Worm (Caenorhabditis elegans) whole organism, L4 larva: Measurements from ENCODE around the gene ZK809.9.

Experiments
- F26F4.8 ChIP-seq: fragments of 200-800 bp; sonication (Bioruptor generic); conservative IDR thresholded peaks from 2 replicates; pipeline ENCODE4 v1.3.6; 2022; ENCODE audit warnings: missing genetic modification characterization, missing compliant biosample characterization
- F44E2.7 ChIP-seq: fragments of 200-800 bp; sonication (Bioruptor generic); IDR thresholded peaks from 2 replicates; pipeline ENCODE4 v2.1.2; 2022; ENCODE audit warnings: missing genetic modification characterization, missing compliant biosample characterization
- R02D3.7 ChIP-seq: fragments of 150-350 bp; sonication (generic microtip); optimal IDR thresholded peaks from 3 replicates; lab custom pipeline; 2014; ENCODE audit warnings: missing biosample characterization, missing genetic modification characterization
- T20F7.1 ChIP-seq: fragments of 200-800 bp; sonication (Bioruptor generic); optimal IDR thresholded peaks from 2 replicates; lab custom pipeline; 2018; ENCODE audit warnings: mild to moderate bottlenecking, missing genetic modification characterization, missing compliant biosample characterization
- T26A8.4 ChIP-seq: fragments of 200-800 bp; sonication (Bioruptor generic); IDR thresholded peaks from 2 replicates; pipeline ENCODE4 v1.3.6; 2022; ENCODE audit warnings: missing genetic modification characterization, missing compliant biosample characterization
- Y105C5A.15 ChIP-seq: fragments of 200-800 bp; sonication (Bioruptor generic); IDR thresholded peaks from 2 replicates; pipeline ENCODE4 v1.3.6; 2022; ENCODE audit warnings: missing genetic modification characterization, missing compliant biosample characterization
- ZK337.2 ChIP-seq: fragments of 200-800 bp; sonication (Bioruptor generic); IDR thresholded peaks from 2 replicates; pipeline ENCODE4 v1.3.6; 2022; ENCODE audit warnings: missing genetic modification reagents, missing genetic modification characterization, missing compliant biosample characterization
- aha-1 ChIP-seq: fragments of 150-350 bp; peaks from one replicate; lab custom pipeline; 2014; ENCODE audit warnings: missing biosample characterization, missing genetic modification characterization
- ceh-20 ChIP-seq: fragments of 200-800 bp; sonication (Bioruptor generic); IDR thresholded peaks from 2 replicates; pipeline ENCODE4 v1.3.6; 2022; ENCODE audit warnings: missing genetic modification reagents, missing genetic modification characterization, missing compliant biosample characterization
- ces-1 ChIP-seq: fragments of 150-350 bp; sonication (generic microtip); optimal IDR thresholded peaks from 4 replicates; lab custom pipeline; 2014; ENCODE audit warnings: missing biosample characterization, missing genetic modification reagents, missing genetic modification characterization
- cey-2 ChIP-seq: sonication (generic microtip); optimal IDR thresholded peaks from 3 replicates; lab custom pipeline; 2017; ENCODE audit warnings: missing genetic modification characterization, mild to moderate bottlenecking, missing compliant biosample characterization, antibody characterized with exemption, borderline replicate concordance; ENCODE audit not compliant: insufficient read depth
- ctbp-1 ChIP-seq: fragments of 200-800 bp; sonication (Bioruptor generic); IDR thresholded peaks from 2 replicates; pipeline ENCODE4 v1.3.6; 2022; ENCODE audit warnings: missing genetic modification reagents, missing genetic modification characterization, missing compliant biosample characterization
- daf-16 ChIP-seq, 3 experiments: sonication (generic microtip); optimal IDR thresholded peaks; 2 replicates each; lab custom pipeline; 2016 to 2017; ENCODE audit warnings: missing genetic modification characterization in 3 of 3, missing genetic modification reagents in 3 of 3, mild to moderate bottlenecking in 2 of 3, missing compliant biosample characterization in 2 of 3, missing biosample characterization in 1 of 3, moderate library complexity in 1 of 3
- dpl-1 ChIP-seq: fragments of 150-350 bp; optimal IDR thresholded peaks from 2 replicates; lab custom pipeline; 2014; ENCODE audit warnings: missing biosample characterization, missing genetic modification reagents, missing genetic modification characterization
- egl-43 ChIP-seq: fragments of 200-800 bp; sonication (Bioruptor generic); IDR thresholded peaks from 2 replicates; pipeline ENCODE4 v1.3.6; 2022; ENCODE audit warnings: missing genetic modification reagents, missing genetic modification characterization, missing compliant biosample characterization
- fkh-10 ChIP-seq: fragments of 150-350 bp; optimal IDR thresholded peaks from 2 replicates; lab custom pipeline; 2014; ENCODE audit warnings: missing biosample characterization, missing genetic modification reagents, missing genetic modification characterization
- fos-1 ChIP-seq: fragments of 150-350 bp; optimal IDR thresholded peaks from 2 replicates; lab custom pipeline; 2014; ENCODE audit warnings: missing biosample characterization, missing genetic modification characterization
- lin-1 ChIP-seq: fragments of 200-800 bp; sonication (Bioruptor generic); IDR thresholded peaks from 2 replicates; pipeline ENCODE4 v1.3.6; 2022; ENCODE audit warnings: missing genetic modification reagents, missing genetic modification characterization, missing compliant biosample characterization
- lir-3 ChIP-seq: sonication (generic microtip); optimal IDR thresholded peaks from 2 replicates; lab custom pipeline; 2016; ENCODE audit warnings: mild to moderate bottlenecking, missing genetic modification characterization, missing compliant biosample characterization
- lsy-2 ChIP-seq, 2 experiments: fragments of 150-350 bp in 1 of 2; sonication (generic microtip) in 1 of 2; optimal IDR thresholded peaks; 2 replicates each; lab custom pipeline; 2014 to 2017; ENCODE audit warnings: missing biosample characterization in 2 of 2, missing genetic modification characterization in 2 of 2
- madf-9 ChIP-seq: fragments of 200-800 bp; sonication (Bioruptor generic); conservative IDR thresholded peaks from 2 replicates; pipeline ENCODE4 v1.3.6; 2022; ENCODE audit warnings: missing genetic modification reagents, missing genetic modification characterization, missing compliant biosample characterization
- mdl-1 ChIP-seq, 2 experiments: fragments of 150-350 bp in 1 of 2; sonication (generic microtip) in 1 of 2; optimal IDR thresholded peaks; 2 replicates each; lab custom pipeline; 2014 to 2017; ENCODE audit warnings: missing biosample characterization in 2 of 2, missing genetic modification characterization in 2 of 2
- mep-1 ChIP-seq: fragments of 150-350 bp; sonication (generic microtip); optimal IDR thresholded peaks from 3 replicates; lab custom pipeline; 2014; ENCODE audit warnings: missing biosample characterization, missing genetic modification characterization
- mes-2 ChIP-seq: sonication (generic microtip); optimal IDR thresholded peaks from 2 replicates; lab custom pipeline; 2016; ENCODE audit warnings: missing genotype, mild to moderate bottlenecking, missing genetic modification characterization, missing compliant biosample characterization; ENCODE audit not compliant: poor library complexity, severe bottlenecking
- nhr-10 ChIP-seq: fragments of 150-350 bp; optimal IDR thresholded peaks from 2 replicates; lab custom pipeline; 2014; ENCODE audit warnings: missing biosample characterization, missing genetic modification characterization
- nhr-102 ChIP-seq: sonication (generic microtip); optimal IDR thresholded peaks from 2 replicates; lab custom pipeline; 2016; ENCODE audit warnings: mild to moderate bottlenecking, missing genetic modification characterization, moderate library complexity, missing compliant biosample characterization
- nhr-11 ChIP-seq: fragments of 150-350 bp; optimal IDR thresholded peaks from 2 replicates; lab custom pipeline; 2014; ENCODE audit warnings: missing biosample characterization, missing genetic modification characterization
- nhr-25 ChIP-seq: sonication (generic microtip); optimal IDR thresholded peaks from 2 replicates; lab custom pipeline; 2017; ENCODE audit warnings: missing genetic modification characterization, mild to moderate bottlenecking, missing compliant biosample characterization, antibody characterized with exemption, moderate library complexity, borderline replicate concordance; ENCODE audit not compliant: insufficient read depth
- nhr-41 ChIP-seq: fragments of 200-800 bp; sonication (Bioruptor generic); IDR thresholded peaks from 2 replicates; pipeline ENCODE4 v1.3.6; 2022; ENCODE audit warnings: missing genetic modification reagents, missing genetic modification characterization, missing compliant biosample characterization
- nhr-42 ChIP-seq: fragments of 200-800 bp; sonication (Bioruptor generic); IDR thresholded peaks from 2 replicates; pipeline ENCODE4 v1.3.6; 2022; ENCODE audit warnings: missing genetic modification characterization, missing compliant biosample characterization
- nhr-6 ChIP-seq: fragments of 150-350 bp; optimal IDR thresholded peaks from 2 replicates; lab custom pipeline; 2014; ENCODE audit warnings: missing biosample characterization, missing genetic modification characterization
- nhr-77 ChIP-seq: fragments of 150-350 bp; optimal IDR thresholded peaks from 2 replicates; lab custom pipeline; 2014; ENCODE audit warnings: missing biosample characterization, missing genetic modification characterization
- rbr-2 ChIP-seq: sonication (generic microtip); optimal IDR thresholded peaks from 2 replicates; lab custom pipeline; 2016; ENCODE audit warnings: missing genotype, missing genetic modification characterization, missing compliant biosample characterization
- set-16 ChIP-seq: fragments of 200-800 bp; sonication (Bioruptor generic); IDR thresholded peaks from 2 replicates; pipeline ENCODE4 v1.3.6; 2022; ENCODE audit warnings: missing genetic modification reagents, missing genetic modification characterization, missing compliant biosample characterization
- snpc-4 ChIP-seq: fragments of 150-350 bp; optimal IDR thresholded peaks from 2 replicates; lab custom pipeline; 2014; ENCODE audit warnings: missing biosample characterization, missing genetic modification characterization
- spr-3 ChIP-seq: fragments of 200-800 bp; sonication (Bioruptor generic); optimal IDR thresholded peaks from 2 replicates; lab custom pipeline; 2018; ENCODE audit warnings: mild to moderate bottlenecking, missing genetic modification characterization, missing compliant biosample characterization
- tra-1 ChIP-seq: fragments of 200-800 bp; sonication (Bioruptor generic); IDR thresholded peaks from 2 replicates; pipeline ENCODE4 v1.3.6; 2022; ENCODE audit warnings: missing genetic modification reagents, missing genetic modification characterization, missing compliant biosample characterization
- unc-62 ChIP-seq, 3 experiments: fragments of 150-350 bp in 1 of 3; sonication (generic microtip); optimal IDR thresholded peaks in 2 of 3; peaks in 1 of 3; 1 replicate in 1 of 3; 2 replicates in 2 of 3; lab custom pipeline; 2014 to 2017; ENCODE audit warnings: missing biosample characterization in 3 of 3, missing genetic modification characterization in 3 of 3, missing genetic modification reagents in 3 of 3, missing genotype in 1 of 3
- vab-7 ChIP-seq: fragments of 200-800 bp; sonication (Bioruptor generic); IDR thresholded peaks from 2 replicates; pipeline ENCODE4 v1.3.6; 2022; ENCODE audit warnings: missing genetic modification reagents, missing genetic modification characterization, missing compliant biosample characterization
- zag-1 ChIP-seq: fragments of 150-350 bp; optimal IDR thresholded peaks from 2 replicates; lab custom pipeline; 2014; ENCODE audit warnings: missing biosample characterization, missing genetic modification characterization
- zip-2 ChIP-seq: fragments of 150-350 bp; optimal IDR thresholded peaks from 2 replicates; lab custom pipeline; 2014; ENCODE audit warnings: missing biosample characterization, missing genetic modification characterization
- ztf-11 ChIP-seq: fragments of 150-350 bp; optimal IDR thresholded peaks from 2 replicates; lab custom pipeline; 2014; ENCODE audit warnings: missing biosample characterization, missing genetic modification characterization

ZK809.9 gene

DNA sequence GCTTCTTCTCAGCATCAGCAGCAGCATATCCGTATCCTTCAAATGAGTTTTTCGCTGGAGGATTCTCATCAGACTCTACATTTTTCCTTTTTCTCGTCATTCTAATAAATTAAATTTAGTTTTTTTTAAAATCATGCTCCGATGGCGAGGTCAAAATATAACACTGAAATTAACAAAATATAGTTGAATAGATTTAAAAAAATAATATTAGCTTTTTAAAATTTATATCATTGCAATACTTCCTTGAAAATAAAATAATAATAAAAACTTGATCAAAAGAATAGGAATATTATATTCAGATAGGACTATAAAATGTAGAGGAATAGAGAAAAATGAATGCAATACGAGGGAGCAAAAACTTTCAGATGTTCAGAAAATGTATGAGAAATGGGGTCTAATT, 22.9 kb downstream of the ZK809.9 start, which contains the start of gene ZK792.5:
ZK792.5 (minus strand) TSS at position 101 of the 400 bp plus-strand sequence.
- no peak for TF ChIP-seq lir-3
- no peak for TF ChIP-seq rbr-2 (tag; lab: Kevin White, UChicago)
- no peak for TF ChIP-seq nhr-10 (tag; lab: Kevin White, UChicago)
- no peak for TF ChIP-seq zag-1
- TF ChIP-seq T26A8.4 (GFP tag; lab: Robert Waterston, UW): no peak
- no peak for TF ChIP-seq nhr-102
- no peak for TF ChIP-seq F44E2.7 (GFP tag; lab: Robert Waterston, UW)
- TF ChIP-seq dpl-1 (GFP tag; lab: Kevin White, UChicago): no peak
- TF ChIP-seq lsy-2 (tag; optimal IDR thresholded peaks at IDR 0.05; lab: Kevin White, UChicago): no peak
- no peak for TF ChIP-seq spr-3 (GFP tag; lab: Kevin White, UChicago)
- TF ChIP-seq madf-9 (GFP tag; lab: Robert Waterston, UW): no peak
- no peak for TF ChIP-seq nhr-6 (tag; lab: Kevin White, UChicago)
- no peak for TF ChIP-seq cey-2 (tag; lab: Kevin White, UChicago)
- TF ChIP-seq set-16 (GFP tag; lab: Robert Waterston, UW): no peak
- TF ChIP-seq nhr-11 (tag; lab: Kevin White, UChicago): no peak
- TF ChIP-seq R02D3.7 (tag; lab: Kevin White, UChicago): no peak
- TF ChIP-seq fos-1 (tag; lab: Kevin White, UChicago): no peak
- TF ChIP-seq mep-1 (tag; lab: Kevin White, UChicago): no peak
- TF ChIP-seq snpc-4 (tag; lab: Kevin White, UChicago): no peak

ce11 chrIV:11690988-11691387, 25.9 kb downstream of the ZK809.9 start, which contains the start of gene let-60:
Gene let-60 (minus strand): TSS chrIV:11691088.
- TF ChIP-seq ZK337.2 (no peak), aha-1 (tag; lab: Kevin White, UChicago) (peak; percentile 86), tra-1 (GFP tag; lab: Robert Waterston, UW) (no peak)
- TF ChIP-seq, all 104 proteins: peak for 1

DNA sequence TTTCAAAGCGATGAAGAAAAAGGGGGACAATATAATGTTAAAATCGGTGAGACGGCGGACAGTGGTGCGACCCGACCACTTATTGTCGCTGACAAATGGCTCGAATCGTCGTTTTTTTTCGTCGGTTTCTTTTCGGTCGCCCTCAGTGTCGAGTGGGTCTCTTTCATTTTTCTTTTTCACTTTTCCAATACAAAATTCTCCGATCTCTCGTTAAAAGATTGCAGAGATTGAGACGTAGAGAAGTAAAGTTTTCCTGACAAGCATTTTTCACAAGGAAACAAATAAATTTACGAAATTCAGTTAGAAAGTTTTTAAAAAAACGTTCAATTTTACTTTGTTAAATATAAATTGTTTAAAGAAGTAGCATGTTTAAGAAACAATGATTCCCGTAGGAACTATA, 26.4 kb downstream of the ZK809.9 start:
- TF ChIP-seq nhr-10 (tag; lab: Kevin White, UChicago) (no peak), fkh-10 (no peak), unc-62 (GFP tag; optimal IDR thresholded peaks at IDR 0.05 in 1 of 2; lab: Kevin White, UChicago) (peak in 1 of 2 experiments; percentile 20), unc-62 (tag; optimal IDR thresholded peaks at IDR 0.05; lab: Kevin White, UChicago) (no peak), lin-1 (GFP tag; lab: Robert Waterston, UW) (no peak), ces-1 (GFP tag; lab: Kevin White, UChicago) (no peak), ztf-11 (tag; lab: Kevin White, UChicago) (no peak)

ce11 chrIV:11692071-11692673, 27.1 kb downstream of the ZK809.9 start:
- TF ChIP-seq vab-7 (GFP tag; lab: Robert Waterston, UW) (no peak), nhr-6 (tag; lab: Kevin White, UChicago) (peak; percentile 85), daf-16 (GFP tag; optimal IDR thresholded peaks at IDR 0.05; lab: Kevin White, UChicago) (peak in 1 of 2 experiments; percentile 14), daf-16 (tag; optimal IDR thresholded peaks at IDR 0.05; lab: Kevin White, UChicago) (peak; percentile 68), egl-43 (GFP tag; lab: Robert Waterston, UW) (peak; percentile 67; the same call in 1 of the 2 replicates), F44E2.7 (GFP tag; lab: Robert Waterston, UW) (no peak), unc-62 (GFP tag; optimal IDR thresholded peaks at IDR 0.05 in 1 of 2; lab: Kevin White, UChicago) (peak; percentile 48 to 99), unc-62 (tag; optimal IDR thresholded peaks at IDR 0.05; lab: Kevin White, UChicago) (no peak), tra-1 (GFP tag; lab: Robert Waterston, UW) (peak; percentile 62; the same call in 1 of the 2 replicates), nhr-77 (tag; lab: Kevin White, UChicago) (peak; percentile 90), F26F4.8 (GFP tag; lab: Robert Waterston, UW) (no peak), nhr-41 (peak; percentile 58; the same call in 1 of the 2 replicates), lin-1 (GFP tag; lab: Robert Waterston, UW) (no peak), nhr-25 (tag; lab: Kevin White, UChicago) (peak; percentile 79), mes-2 (tag; lab: Kevin White, UChicago) (peak; percentile 70), mdl-1 (tag; optimal IDR thresholded peaks at IDR 0.05; lab: Kevin White, UChicago) (peak; percentile 41 to 85), nhr-42 (0 out of 2 replicates have a peak, but pooled peaks have one; percentile 55), cey-2 (tag; lab: Kevin White, UChicago) (peak; percentile 39), Y105C5A.15 (no peak), ctbp-1 (0 out of 2 replicates have a peak, but pooled peaks have one; percentile 56), T20F7.1 (GFP tag; lab: Kevin White, UChicago) (peak; percentile 62), ceh-20 (GFP tag; lab: Robert Waterston, UW) (0 out of 2 replicates have a peak, but pooled peaks have one; percentile 26), zip-2 (no peak)
